Worm (Caenorhabditis elegans): ENCODE results near the gene R07E5.6.

Gene R07E5.6

ce11 chrIII:4435262-4435661, 36.7 kb downstream of the R07E5.6 start:
- TF ChIP-seq npax-4 (tag; optimal IDR thresholded peaks at IDR 0.05): no peak
- TF ChIP-seq che-1 (tag; optimal IDR thresholded peaks at IDR 0.05): no peak
- TF ChIP-seq ceh-9 (tag; optimal IDR thresholded peaks at IDR 0.05): no peak
- no peak for TF ChIP-seq gmeb-2 (tag; optimal IDR thresholded peaks at IDR 0.05)
- TF ChIP-seq syd-9 (tag; optimal IDR thresholded peaks at IDR 0.05): no peak
- no peak for TF ChIP-seq fax-1 (tag; optimal IDR thresholded peaks at IDR 0.05)
- TF ChIP-seq ceh-30 (tag; optimal IDR thresholded peaks at IDR 0.05): no peak
- TF ChIP-seq fkh-10 (GFP tag; optimal IDR thresholded peaks at IDR 0.05): no peak
- no peak for TF ChIP-seq pag-3 (tag; optimal IDR thresholded peaks at IDR 0.05; ENCODE audit: borderline replicate concordance)
- TF ChIP-seq nhr-11 (tag; optimal IDR thresholded peaks at IDR 0.05): no peak
- TF ChIP-seq sox-2 (GFP tag; IDR thresholded peaks at IDR 0.05): no peak
- no peak for TF ChIP-seq tbx-7 (tag; optimal IDR thresholded peaks at IDR 0.05)
- TF ChIP-seq unc-55 (GFP tag; optimal IDR thresholded peaks at IDR 0.05): no peak
- no peak for TF ChIP-seq elt-4 (tag; optimal IDR thresholded peaks at IDR 0.05)
- TF ChIP-seq pat-9 (tag; optimal IDR thresholded peaks at IDR 0.05): no peak
- TF ChIP-seq ceh-48 (tag; optimal IDR thresholded peaks at IDR 0.05): no peak
- no peak for TF ChIP-seq ttx-3 (tag; optimal IDR thresholded peaks at IDR 0.05)

DNA sequence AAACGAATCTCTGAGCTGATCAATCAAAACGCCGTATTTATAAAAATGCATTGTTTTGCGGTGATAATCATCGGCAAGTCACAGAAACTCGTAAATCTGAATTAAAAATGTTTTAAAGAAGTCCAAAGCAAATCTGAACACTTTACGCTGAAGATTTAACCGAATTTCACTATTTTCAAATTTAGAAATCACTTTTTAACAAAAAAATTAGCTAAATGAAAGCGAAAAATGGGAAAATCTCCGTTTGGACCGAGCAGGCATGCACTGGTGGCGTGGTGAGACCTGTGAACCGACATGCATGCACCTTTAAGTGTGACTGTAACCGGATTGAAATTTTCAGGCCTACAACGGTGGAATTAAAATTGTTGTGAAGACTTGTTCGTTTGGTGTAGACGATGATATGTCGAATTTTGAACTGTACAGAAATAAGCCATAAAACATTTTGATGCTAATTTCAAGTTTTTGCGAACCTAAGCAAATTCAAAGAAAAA, 41.0 kb downstream of the R07E5.6 start, which contains the start of gene C28A5.2:
Gene C28A5.2 (minus strand): TSS at position 51 of the 491 bp plus-strand sequence.
- TF ChIP-seq fkh-10 (GFP tag; optimal IDR thresholded peaks at IDR 0.05): no peak
- no peak for TF ChIP-seq unc-3 (GFP tag; conservative IDR thresholded peaks at IDR 0.05)
- no peak for TF ChIP-seq unc-3 (tag; optimal IDR thresholded peaks at IDR 0.05)
- TF ChIP-seq elt-2 (tag; optimal IDR thresholded peaks at IDR 0.05): no peak
- TF ChIP-seq hlh-6 (tag; optimal IDR thresholded peaks at IDR 0.05): no peak
- no peak for TF ChIP-seq tbx-7 (tag; optimal IDR thresholded peaks at IDR 0.05)
- TF ChIP-seq eyg-1 (tag; optimal IDR thresholded peaks at IDR 0.05): no peak
- no peak for TF ChIP-seq C08G9.2 (tag; optimal IDR thresholded peaks at IDR 0.05)
- TF ChIP-seq ceh-31 (tag; optimal IDR thresholded peaks at IDR 0.05): no peak

DNA sequence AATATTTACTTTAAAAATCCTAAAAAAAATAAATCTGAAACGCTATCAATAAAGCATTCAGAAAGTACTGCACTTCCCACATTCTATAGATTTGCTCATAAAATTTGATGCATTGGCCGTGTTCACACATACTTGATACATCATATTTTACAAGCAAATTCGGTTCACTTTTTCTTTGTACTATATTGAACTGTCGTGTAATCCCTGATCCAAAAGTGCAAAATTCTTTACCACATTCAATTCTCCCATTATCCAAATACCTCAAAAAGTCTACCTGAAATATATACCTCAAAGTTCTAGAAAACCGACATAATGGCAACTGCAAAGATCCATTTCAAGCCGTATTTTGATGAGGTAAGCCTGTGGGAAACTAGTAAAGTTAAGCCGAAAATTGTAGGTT, 43.2 kb downstream of the R07E5.6 start, which contains the start of gene nex-3:
Gene nex-3 (plus strand): TSS at position 301 of the 400 bp plus-strand sequence.
- TF ChIP-seq Y22D7AL.16 (tag; optimal IDR thresholded peaks at IDR 0.05) (no peak), ceh-31 (tag; optimal IDR thresholded peaks at IDR 0.05) (no peak), hlh-15 (tag; optimal IDR thresholded peaks at IDR 0.05) (no peak), hlh-30 (tag; optimal IDR thresholded peaks at IDR 0.05; ENCODE audit: insufficient read depth) (no peak), dmd-4 (tag; optimal IDR thresholded peaks at IDR 0.05; ENCODE audit: borderline replicate concordance) (no peak), elt-2 (tag; optimal IDR thresholded peaks at IDR 0.05) (no peak), pat-9 (tag; optimal IDR thresholded peaks at IDR 0.05) (no peak), nhr-11 (tag; optimal IDR thresholded peaks at IDR 0.05) (no peak)

DNA sequence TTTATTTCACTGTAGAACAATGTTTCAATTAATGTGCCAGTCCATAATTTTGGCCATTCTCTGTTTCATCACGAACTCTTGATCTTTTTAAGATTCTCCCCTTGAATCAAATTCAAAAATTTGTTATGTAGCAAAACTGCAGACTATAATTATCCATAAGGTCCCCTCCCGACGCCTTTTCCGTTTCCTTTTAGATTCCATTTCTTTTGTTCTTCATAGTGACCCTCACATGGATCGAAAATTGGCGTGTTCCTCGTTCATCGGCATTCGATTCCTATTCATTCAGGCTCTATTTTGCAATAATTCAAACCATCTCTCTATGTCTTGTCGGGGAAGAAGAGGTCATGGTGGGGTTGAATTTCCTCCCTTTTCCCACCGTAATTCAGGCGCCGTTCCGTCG, 45.9 kb downstream of the R07E5.6 start:
- TF ChIP-seq ceh-6 (GFP tag; optimal IDR thresholded peaks at IDR 0.05) (no peak), fkh-10 (GFP tag; optimal IDR thresholded peaks at IDR 0.05) (no peak), lin-11 (tag; optimal IDR thresholded peaks at IDR 0.05) (no peak), ceh-30 (tag; optimal IDR thresholded peaks at IDR 0.05) (no peak), sox-4 (tag; optimal IDR thresholded peaks at IDR 0.05) (no peak), unc-42 (tag; optimal IDR thresholded peaks at IDR 0.05) (no peak), ceh-31 (tag; optimal IDR thresholded peaks at IDR 0.05) (no peak), zip-5 (tag; optimal IDR thresholded peaks at IDR 0.05) (no peak), hlh-6 (tag; optimal IDR thresholded peaks at IDR 0.05) (no peak), unc-3 (GFP tag; conservative IDR thresholded peaks at IDR 0.05) (no peak), unc-3 (tag; optimal IDR thresholded peaks at IDR 0.05) (no peak), pax-1 (tag; optimal IDR thresholded peaks at IDR 0.05) (no peak), ceh-9 (tag; optimal IDR thresholded peaks at IDR 0.05) (no peak), fkh-6 (tag; optimal IDR thresholded peaks at IDR 0.05) (no peak), unc-55 (GFP tag; optimal IDR thresholded peaks at IDR 0.05) (no peak), ceh-19 (GFP tag; optimal IDR thresholded peaks at IDR 0.05) (no peak), gmeb-2 (tag; optimal IDR thresholded peaks at IDR 0.05) (no peak), C08G9.2 (tag; optimal IDR thresholded peaks at IDR 0.05) (no peak)
